Worm (Caenorhabditis elegans): Measurements from ENCODE around the gene srxa-16.

DNA sequence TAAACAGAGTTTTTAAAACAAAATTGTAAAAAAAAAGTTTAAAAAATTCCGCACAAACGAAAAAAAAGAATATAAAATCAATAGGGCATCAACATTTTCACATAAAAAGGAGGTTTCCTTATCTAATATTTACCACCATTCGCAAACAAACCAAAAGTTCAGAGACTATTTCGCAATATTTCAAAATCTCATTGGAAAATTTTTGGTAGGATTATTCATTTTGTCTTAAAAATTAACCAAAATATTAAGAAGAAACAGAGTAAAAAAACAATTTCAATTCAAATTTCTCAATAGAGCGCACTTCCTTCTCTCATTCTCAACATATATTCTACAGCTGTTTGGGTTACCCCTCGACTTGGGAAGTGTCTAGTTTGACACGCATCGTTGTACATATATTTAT lies 46.0 kb upstream of the srxa-16 start:
- TF ChIP-seq odd-2 (tag; optimal IDR thresholded peaks at IDR 0.05) (no peak), ets-4 (tag; optimal IDR thresholded peaks at IDR 0.05) (no peak), ztf-16 (tag; optimal IDR thresholded peaks at IDR 0.05) (no peak), K02D7.2 (tag; optimal IDR thresholded peaks at IDR 0.05) (no peak), nhr-11 (tag; optimal IDR thresholded peaks at IDR 0.05) (no peak), fax-1 (tag; optimal IDR thresholded peaks at IDR 0.05) (no peak), pha-4 (tag; optimal IDR thresholded peaks at IDR 0.05) (no peak), ref-2 (tag; optimal IDR thresholded peaks at IDR 0.05) (no peak), unc-55 (GFP tag; optimal IDR thresholded peaks at IDR 0.05) (no peak), pqm-1 (tag; optimal IDR thresholded peaks at IDR 0.05) (no peak)
